Fruit fly (Drosophila melanogaster) whole organism, adult: ENCODE results near the gene Ripalpha.

ENCODE experiments used
- CG11617 ChIP-seq: fragments of 200-800 bp; sonication (Bioruptor generic); optimal IDR thresholded peaks from 2 replicates; lab custom pipeline; 2017; ENCODE audit warnings: mild to moderate bottlenecking, missing biosample characterization, missing genetic modification reagents, missing genetic modification characterization
- CG12768 ChIP-seq: fragments of 200-800 bp; sonication (Bioruptor generic); optimal IDR thresholded peaks from 2 replicates; lab custom pipeline; 2017; ENCODE audit warnings: missing biosample characterization, missing genetic modification characterization, mild to moderate bottlenecking, moderate library complexity, missing genetic modification reagents
- CG14711 ChIP-seq: fragments of 200-800 bp; sonication (Bioruptor generic); optimal IDR thresholded peaks from 2 replicates; lab custom pipeline; 2018; ENCODE audit warnings: missing biosample characterization, mild to moderate bottlenecking, missing genetic modification characterization, moderate library complexity
- CG1620 ChIP-seq: fragments of 200-800 bp; sonication (Bioruptor generic); optimal IDR thresholded peaks from 2 replicates; lab custom pipeline; 2016; ENCODE audit warnings: missing biosample characterization, missing genetic modification characterization
- CG33017 ChIP-seq: fragments of 200-800 bp; sonication (Bioruptor generic); optimal IDR thresholded peaks from 2 replicates; lab custom pipeline; 2018; ENCODE audit warnings: missing biosample characterization, mild to moderate bottlenecking, missing genetic modification characterization, moderate library complexity
- CG5204 ChIP-seq: fragments of 200-800 bp; sonication (Bioruptor generic); optimal IDR thresholded peaks from 2 replicates; lab custom pipeline; 2016; ENCODE audit warnings: missing biosample characterization, missing genetic modification characterization
- CG7045 ChIP-seq: fragments of 200-800 bp; sonication (Bioruptor generic); optimal IDR thresholded peaks from 2 replicates; lab custom pipeline; 2017; ENCODE audit warnings: missing biosample characterization, mild to moderate bottlenecking, missing genetic modification characterization
- CG7101 ChIP-seq: fragments of 200-800 bp; sonication (Bioruptor generic); optimal IDR thresholded peaks from 2 replicates; lab custom pipeline; 2018; ENCODE audit warnings: missing biosample characterization, mild to moderate bottlenecking, missing genetic modification characterization, moderate library complexity
- Clk ChIP-seq: fragments of 200-800 bp; sonication (Bioruptor generic); optimal IDR thresholded peaks from 2 replicates; lab custom pipeline; 2017; ENCODE audit warnings: missing biosample characterization, missing genetic modification characterization
- Crg-1 ChIP-seq: fragments of 200-800 bp; sonication (Bioruptor generic); optimal IDR thresholded peaks from 2 replicates; lab custom pipeline; 2016; ENCODE audit warnings: missing biosample characterization, missing genetic modification characterization
- Hr96 ChIP-seq: fragments of 200-800 bp; sonication (Bioruptor generic); optimal IDR thresholded peaks from 2 replicates; lab custom pipeline; 2016; ENCODE audit warnings: missing biosample characterization, missing genetic modification characterization
- Mnt ChIP-seq: fragments of 200-800 bp; sonication (Bioruptor generic); optimal IDR thresholded peaks from 2 replicates; lab custom pipeline; 2016; ENCODE audit warnings: missing biosample characterization, mild to moderate bottlenecking, missing genetic modification characterization
- bab1 ChIP-seq: fragments of 200-800 bp; sonication (Bioruptor generic); optimal IDR thresholded peaks from 3 replicates; lab custom pipeline; 2019; ENCODE audit warnings: missing biosample characterization, mild to moderate bottlenecking, missing genetic modification characterization, moderate library complexity
- cic ChIP-seq: fragments of 200-800 bp; sonication (Bioruptor generic); optimal IDR thresholded peaks from 2 replicates; lab custom pipeline; 2017; ENCODE audit warnings: missing biosample characterization, mild to moderate bottlenecking, missing genetic modification characterization, moderate library complexity
- cnc ChIP-seq, 2 experiments: fragments of >200 bp; optimal IDR thresholded peaks; 2 replicates each; lab custom pipeline; 2017
- kay ChIP-seq: fragments of 200-800 bp; sonication (Bioruptor generic); peaks from one replicate; lab custom pipeline; 2016; ENCODE audit warnings: missing biosample characterization, missing genetic modification characterization, borderline replicate concordance
- ovo ChIP-seq: fragments of 200-800 bp; sonication (Bioruptor generic); optimal IDR thresholded peaks from 2 replicates; lab custom pipeline; 2016; ENCODE audit warnings: missing biosample characterization, missing genetic modification characterization
- pad ChIP-seq: fragments of 200-800 bp; sonication (Bioruptor generic); optimal IDR thresholded peaks from 3 replicates; lab custom pipeline; 2017; ENCODE audit warnings: missing biosample characterization, missing genetic modification characterization, mild to moderate bottlenecking, moderate library complexity, missing genetic modification reagents
- tj ChIP-seq: fragments of 200-800 bp; sonication (Bioruptor generic); optimal IDR thresholded peaks from 3 replicates; lab custom pipeline; 2017; ENCODE audit warnings: missing biosample characterization, mild to moderate bottlenecking, missing genetic modification characterization, moderate library complexity
- toe ChIP-seq: fragments of 200-800 bp; sonication (Bioruptor generic); optimal IDR thresholded peaks from 2 replicates; lab custom pipeline; 2016; ENCODE audit warnings: missing biosample characterization, missing genetic modification characterization

Gene Ripalpha

dm6 chr2L:10200847-10201246, at the start of gene Ripalpha, which contains the start of gene RpL7:
Ripalpha (minus strand) TSS chr2L:10200974.
RpL7 (plus strand) TSS chr2L:10201004.
- TF ChIP-seq cic (GFP tag; lab: Kevin White, UChicago) (peak; percentile 93), CG5204 (GFP tag; lab: Kevin White, UChicago) (no peak), Mnt (GFP tag; lab: Kevin White, UChicago) (peak; percentile 99), tj (peak; percentile 89), pad (GFP tag; lab: Kevin White, UChicago) (peak; percentile 93), Hr96 (GFP tag; lab: Kevin White, UChicago) (no peak), kay (GFP tag; lab: Kevin White, UChicago) (no peak), CG11617 (peak; percentile 98), toe (GFP tag; lab: Kevin White, UChicago) (peak; percentile 94), CG1620 (peak; percentile 99), bab1 (GFP tag; lab: Kevin White, UChicago) (peak; percentile 94), CG33017 (tag; lab: Kevin White, UChicago) (peak; percentile 90), ovo (GFP tag; lab: Kevin White, UChicago) (peak; percentile 99), CG7101 (tag; lab: Kevin White, UChicago) (peak; percentile 98), CG14711 (tag; lab: Kevin White, UChicago) (peak; percentile 93), CG12768 (GFP tag; lab: Kevin White, UChicago) (peak; percentile 96), Clk (peak; percentile 94), Crg-1 (peak; percentile 99), CG7045 (GFP tag; lab: Kevin White, UChicago) (peak; percentile 97), cnc (optimal IDR thresholded peaks at IDR 0.05; lab: Kevin White, UChicago) (no peak)

dm6 chr2L:10250441-10250847, 49.7 kb upstream of the Ripalpha start, which contains the start of the genes bsk and CG31717:
bsk (minus strand) TSS chr2L:10250501.
CG31717 (plus strand) TSS chr2L:10250737.
- TF ChIP-seq Clk (no peak), ovo (GFP tag; lab: Kevin White, UChicago) (no peak), Mnt (GFP tag; lab: Kevin White, UChicago) (peak; percentile 30), CG7045 (GFP tag; lab: Kevin White, UChicago) (no peak), CG12768 (GFP tag; lab: Kevin White, UChicago) (no peak), CG14711 (tag; lab: Kevin White, UChicago) (peak; percentile 25), Hr96 (GFP tag; lab: Kevin White, UChicago) (no peak), Crg-1 (no peak), CG11617 (no peak), toe (GFP tag; lab: Kevin White, UChicago) (no peak), cnc (optimal IDR thresholded peaks at IDR 0.05; lab: Kevin White, UChicago) (no peak), pad (GFP tag; lab: Kevin White, UChicago) (no peak), bab1 (GFP tag; lab: Kevin White, UChicago) (peak; percentile 51), kay (GFP tag; lab: Kevin White, UChicago) (peak; percentile 98), cic (GFP tag; lab: Kevin White, UChicago) (peak; percentile 38), CG7101 (tag; lab: Kevin White, UChicago) (no peak), CG5204 (GFP tag; lab: Kevin White, UChicago) (no peak), CG33017 (tag; lab: Kevin White, UChicago) (no peak), tj (no peak), CG1620 (no peak)

dm6 chr2L:10249655-10250202, 49.0 kb upstream of the Ripalpha start:
- TF ChIP-seq ovo (GFP tag; lab: Kevin White, UChicago) (no peak), CG5204 (GFP tag; lab: Kevin White, UChicago) (no peak), CG14711 (tag; lab: Kevin White, UChicago) (no peak), kay (GFP tag; lab: Kevin White, UChicago) (peak; percentile 28), Mnt (GFP tag; lab: Kevin White, UChicago) (peak; percentile 22), Crg-1 (peak; percentile 41), CG12768 (GFP tag; lab: Kevin White, UChicago) (no peak), tj (no peak), pad (GFP tag; lab: Kevin White, UChicago) (no peak), CG33017 (tag; lab: Kevin White, UChicago) (no peak), CG1620 (no peak), Hr96 (GFP tag; lab: Kevin White, UChicago) (no peak), CG7045 (GFP tag; lab: Kevin White, UChicago) (peak; percentile 7), cic (GFP tag; lab: Kevin White, UChicago) (peak; percentile 60), toe (GFP tag; lab: Kevin White, UChicago) (no peak), CG7101 (tag; lab: Kevin White, UChicago) (peak; percentile 6), bab1 (GFP tag; lab: Kevin White, UChicago) (no peak), CG11617 (no peak), cnc (optimal IDR thresholded peaks at IDR 0.05; lab: Kevin White, UChicago) (no peak), Clk (no peak)

dm6 chr2L:10246785-10247190, 46.0 kb upstream of the Ripalpha start, which contains the start of gene chico:
chico (minus strand) TSS chr2L:10247078.
- TF ChIP-seq Hr96 (GFP tag; lab: Kevin White, UChicago) (no peak), Clk (no peak), CG11617 (no peak), Mnt (GFP tag; lab: Kevin White, UChicago) (peak; percentile 94), CG12768 (GFP tag; lab: Kevin White, UChicago) (no peak), kay (GFP tag; lab: Kevin White, UChicago) (no peak), CG33017 (tag; lab: Kevin White, UChicago) (no peak), CG5204 (GFP tag; lab: Kevin White, UChicago) (no peak), cnc (optimal IDR thresholded peaks at IDR 0.05; lab: Kevin White, UChicago) (no peak), CG7101 (tag; lab: Kevin White, UChicago) (no peak), Crg-1 (no peak), pad (GFP tag; lab: Kevin White, UChicago) (no peak), CG7045 (GFP tag; lab: Kevin White, UChicago) (no peak), ovo (GFP tag; lab: Kevin White, UChicago) (peak; percentile 27), CG14711 (tag; lab: Kevin White, UChicago) (peak; percentile 32), bab1 (GFP tag; lab: Kevin White, UChicago) (peak; percentile 44), CG1620 (peak; percentile 22), toe (GFP tag; lab: Kevin White, UChicago) (no peak), tj (peak; percentile 14), cic (GFP tag; lab: Kevin White, UChicago) (peak; percentile 66)
